Worm (Caenorhabditis elegans): ENCODE measurements around the gene piit-1.

The piit-1 gene

ce11 chrV:11585122-11585521 lies 24.8 kb downstream of the piit-1 start (continued):
- no peak for TF ChIP-seq nhr-237 (tag; optimal IDR thresholded peaks at IDR 0.05)
- peak; percentile 62 for TF ChIP-seq nhr-90 (tag; optimal IDR thresholded peaks at IDR 0.05; ENCODE audit: poor library complexity)
- peak; percentile 87 for TF ChIP-seq nhr-85 (tag)

- no peak for TF ChIP-seq fkh-8 (tag; optimal IDR thresholded peaks at IDR 0.05)
Observed at ce11 chrV:11583212-11583611, 26.7 kb downstream of the piit-1 start, which contains the start of gene srx-88. Gene srx-88 (plus strand): TSS chrV:11583512.

ce11 chrV:11580826-11581225 lies 29.1 kb downstream of the piit-1 start, which contains the start of gene srx-90:
Gene srx-90 (plus strand): TSS chrV:11581126.
- TF ChIP-seq elt-2 (tag; optimal IDR thresholded peaks at IDR 0.05) (no peak), nhr-47 (tag; optimal IDR thresholded peaks at IDR 0.05) (no peak), sptf-1 (tag; optimal IDR thresholded peaks at IDR 0.05) (no peak), unc-30 (tag; optimal IDR thresholded peaks at IDR 0.05) (no peak), pax-3 (tag; optimal IDR thresholded peaks at IDR 0.05) (no peak), lin-15B (tag; optimal IDR thresholded peaks at IDR 0.05) (no peak), grh-1 (GFP tag; IDR thresholded peaks at IDR 0.05) (no peak), nhr-237 (tag; optimal IDR thresholded peaks at IDR 0.05) (no peak), nhr-85 (tag) (no peak), nhr-12 (tag; optimal IDR thresholded peaks at IDR 0.05) (no peak), lir-3 (tag; optimal IDR thresholded peaks at IDR 0.05; ENCODE audit: poor library complexity) (no peak), lsy-2 (tag; optimal IDR thresholded peaks at IDR 0.05) (no peak)

DNA sequence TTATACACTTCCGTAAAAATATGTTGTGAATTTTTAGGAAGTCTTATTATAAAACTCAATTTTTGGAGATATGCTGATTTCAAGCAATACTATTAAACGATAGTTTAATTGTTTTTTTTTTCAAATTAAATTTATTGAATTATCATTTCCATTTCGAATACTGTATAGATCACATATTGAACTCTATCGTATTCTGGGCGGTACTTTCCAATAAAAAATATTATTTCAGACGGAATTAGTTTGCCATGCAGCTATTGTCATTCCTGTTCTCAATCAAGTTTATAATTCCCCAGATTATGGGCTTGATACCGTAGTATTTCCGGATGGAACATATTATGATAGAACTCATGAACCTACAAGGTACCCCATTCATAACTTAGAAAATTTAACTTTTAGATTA lies 35.4 kb downstream of the piit-1 start:
- TF ChIP-seq pag-3 (tag; optimal IDR thresholded peaks at IDR 0.05; ENCODE audit: borderline replicate concordance, insufficient read depth) (no peak), vab-15 (tag; optimal IDR thresholded peaks at IDR 0.05) (no peak), nhr-47 (tag; optimal IDR thresholded peaks at IDR 0.05) (no peak), lsy-2 (tag; optimal IDR thresholded peaks at IDR 0.05) (peak in 1 of 2 experiments; percentile 51)

ce11 chrV:11572803-11573490 lies 37.0 kb downstream of the piit-1 start, which contains the start of the genes H12C20.7 and nhr-68:
Gene H12C20.7 (minus strand): TSS chrV:11572990.
Gene nhr-68 (plus strand): TSS chrV:11573440.
- TF ChIP-seq jun-1 (tag; optimal IDR thresholded peaks at IDR 0.05): peak; percentile 42
- TF ChIP-seq swsn-7 (tag; optimal IDR thresholded peaks at IDR 0.05): peak; percentile 61
- peak; percentile 100 for TF ChIP-seq nhr-71 (tag; optimal IDR thresholded peaks at IDR 0.05)
- TF ChIP-seq nhr-85 (tag): peak; percentile 99
- peak; percentile 74 for TF ChIP-seq xbp-1 (tag; optimal IDR thresholded peaks at IDR 0.05)
- no peak for TF ChIP-seq mef-2 (tag; optimal IDR thresholded peaks at IDR 0.05)
- TF ChIP-seq lin-13 (GFP tag; optimal IDR thresholded peaks at IDR 0.05): peak; percentile 48
- peak; percentile 55 for TF ChIP-seq irx-1 (tag; optimal IDR thresholded peaks at IDR 0.05)
- TF ChIP-seq unc-30 (tag; optimal IDR thresholded peaks at IDR 0.05): no peak
- peak; percentile 20 for TF ChIP-seq fos-1 (tag; optimal IDR thresholded peaks at IDR 0.05)
- TF ChIP-seq ceh-90 (tag; optimal IDR thresholded peaks at IDR 0.05): no peak
- TF ChIP-seq lin-35 (GFP tag; optimal IDR thresholded peaks at IDR 0.05): peak in 1 of 2 experiments; percentile 85
- no peak for TF ChIP-seq pqm-1 (tag; optimal IDR thresholded peaks at IDR 0.05)
- TF ChIP-seq ceh-88 (GFP tag; IDR thresholded peaks at IDR 0.05): peak; percentile 37; the same call in 1 of the 2 replicates
- TF ChIP-seq ets-5 (GFP tag; IDR thresholded peaks at IDR 0.05): no peak
- peak; percentile 92 for TF ChIP-seq C16A3.4 (tag; optimal IDR thresholded peaks at IDR 0.05)
- TF ChIP-seq nhr-76 (tag; optimal IDR thresholded peaks at IDR 0.05): no peak
- TF ChIP-seq snpc-4 (tag; optimal IDR thresholded peaks at IDR 0.05): no peak
- TF ChIP-seq nhr-19 (GFP tag; conservative IDR thresholded peaks at IDR 0.05): peak; percentile 90
- TF ChIP-seq C34B4.2 (tag; optimal IDR thresholded peaks at IDR 0.05): no peak
- TF ChIP-seq lir-3 (tag; optimal IDR thresholded peaks at IDR 0.05; ENCODE audit: poor library complexity): peak; percentile 74
- TF ChIP-seq dsc-1 (tag; optimal IDR thresholded peaks at IDR 0.05): peak; percentile 96
- TF ChIP-seq ceh-8 (GFP tag; optimal IDR thresholded peaks at IDR 0.05): no peak
- TF ChIP-seq ceh-82 (tag; optimal IDR thresholded peaks at IDR 0.05): no peak
- no peak for TF ChIP-seq sox-4 (tag; optimal IDR thresholded peaks at IDR 0.05)
- TF ChIP-seq zip-4 (GFP tag; optimal IDR thresholded peaks at IDR 0.05): peak; percentile 51
- TF ChIP-seq C04F5.9 (tag; optimal IDR thresholded peaks at IDR 0.05): no peak
- TF ChIP-seq unc-98 (GFP tag; IDR thresholded peaks at IDR 0.05): no peak
- TF ChIP-seq nhr-237 (tag; optimal IDR thresholded peaks at IDR 0.05): no peak
- peak; percentile 99 for TF ChIP-seq nhr-20 (tag; optimal IDR thresholded peaks at IDR 0.05)
- peak; percentile 96 for TF ChIP-seq snu-23 (GFP tag; optimal IDR thresholded peaks at IDR 0.05)
